Fruit fly (Drosophila melanogaster): Measurements from ENCODE around the gene Gr64f.

Gr64f gene

DNA sequence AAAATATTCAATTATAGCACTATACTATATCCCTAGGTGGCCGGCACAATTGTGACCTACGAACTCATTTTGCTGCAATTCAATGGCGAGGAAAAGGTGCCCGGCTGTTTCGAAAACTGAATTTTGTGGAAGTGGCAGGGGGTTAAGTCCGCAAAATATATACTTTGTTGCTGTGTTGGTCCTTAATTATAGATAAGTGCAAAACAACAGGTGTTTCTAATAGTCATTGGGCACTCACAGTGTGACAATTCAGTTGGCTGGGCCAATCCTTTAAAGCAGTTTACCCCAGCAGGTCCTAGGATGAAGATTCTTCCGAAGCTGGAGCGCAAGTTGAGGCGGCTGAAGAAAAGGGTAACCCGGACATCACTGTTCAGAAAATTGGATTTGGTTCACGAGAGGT is at the start of gene Gr64f:
Gr64f (plus strand) TSS at position 301 of the 400 bp plus-strand sequence.
- TF ChIP-seq noc (tag; optimal IDR thresholded peaks at IDR 0.05) = no peak

DNA sequence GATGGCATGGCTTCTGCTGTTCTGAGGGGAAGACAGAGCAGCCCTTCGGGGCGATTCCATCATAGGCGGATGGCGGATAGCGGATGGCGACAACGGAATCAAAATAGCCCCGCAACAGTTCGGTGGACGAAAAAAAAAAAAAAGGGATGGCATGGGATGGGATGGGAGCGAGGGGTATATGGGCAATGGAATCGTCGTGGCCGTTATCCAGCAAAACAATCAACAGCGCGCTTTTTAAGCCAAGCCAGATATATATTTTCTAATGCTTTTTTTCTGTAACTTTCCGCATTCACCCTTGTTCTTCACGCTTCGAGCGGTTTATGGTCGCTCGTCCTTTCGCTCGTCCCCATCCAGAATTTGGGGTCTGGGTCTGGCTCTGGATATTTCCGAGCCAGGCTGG is 40.0 kb upstream of the Gr64f start:
- no peak for TF ChIP-seq noc (tag; optimal IDR thresholded peaks at IDR 0.05)

DNA sequence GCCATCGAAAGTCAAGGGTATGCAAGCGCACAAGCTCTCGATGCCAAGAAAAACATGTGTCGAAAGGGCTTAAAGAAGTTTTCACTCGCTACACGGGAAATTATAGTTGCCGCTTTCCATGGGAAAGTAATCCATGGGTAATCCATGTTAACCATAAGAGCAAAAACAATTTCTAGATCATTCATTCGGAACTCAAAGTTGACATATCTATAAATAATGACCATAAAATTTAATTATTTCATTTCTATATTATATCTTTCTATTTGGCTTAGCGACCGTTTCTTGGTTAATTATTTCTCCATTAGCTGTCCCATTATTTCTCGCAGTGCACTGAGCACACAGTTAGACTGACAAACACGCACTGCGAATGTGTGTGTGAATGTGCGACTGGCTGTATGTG is 34.9 kb upstream of the Gr64f start:
- no peak for TF ChIP-seq noc (tag; optimal IDR thresholded peaks at IDR 0.05)

DNA sequence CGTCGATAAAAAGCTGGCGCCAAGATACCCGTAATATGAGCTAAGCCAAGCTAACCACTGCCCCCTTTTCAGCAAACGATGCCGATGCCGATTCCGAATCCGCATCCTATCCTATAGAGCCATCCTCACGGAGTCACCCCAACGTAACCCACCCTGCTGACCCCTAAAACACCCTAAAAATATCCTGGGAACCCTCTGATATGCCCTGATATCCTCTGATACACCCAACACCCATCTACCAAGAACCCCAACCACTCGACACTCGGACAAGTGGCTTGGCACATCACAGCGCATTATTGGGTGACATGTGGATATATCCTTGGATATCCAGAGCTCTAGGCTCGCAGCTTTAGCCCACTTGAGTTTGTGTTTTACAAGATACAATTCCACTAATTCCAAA is 34.1 kb upstream of the Gr64f start:
- no peak for TF ChIP-seq noc (tag; optimal IDR thresholded peaks at IDR 0.05)

DNA sequence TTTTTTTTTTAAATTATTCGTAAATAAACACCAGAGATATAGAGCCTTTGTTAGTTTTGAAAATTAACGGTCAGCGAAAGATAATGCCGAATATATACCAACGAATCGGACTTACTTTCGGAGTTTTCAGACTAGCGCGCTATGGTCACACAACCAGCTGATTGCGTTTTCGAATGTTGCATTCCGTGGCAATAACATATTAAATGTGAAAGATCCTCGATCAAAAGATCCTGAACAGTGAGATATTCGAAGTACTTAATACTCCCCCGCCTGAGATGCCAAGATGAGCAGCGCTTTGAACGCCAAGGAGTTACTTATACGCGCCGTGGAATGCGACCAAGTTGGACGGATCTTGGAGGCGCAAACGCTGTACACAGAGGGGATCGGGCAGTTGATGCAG is 32.3 kb upstream of the Gr64f start, which contains the start of gene CG14985:
CG14985 (plus strand) TSS at position 159 of the 400 bp plus-strand sequence.
- no peak for TF ChIP-seq noc (tag; optimal IDR thresholded peaks at IDR 0.05)

dm6 chr3L:4007256-4007655 is 28.3 kb upstream of the Gr64f start:
- no peak for TF ChIP-seq noc (tag; optimal IDR thresholded peaks at IDR 0.05)

- TF ChIP-seq noc (tag; optimal IDR thresholded peaks at IDR 0.05) = no peak
Observed at dm6 chr3L:4010122-4010521, 25.5 kb upstream of the Gr64f start.

- TF ChIP-seq noc (tag; optimal IDR thresholded peaks at IDR 0.05) = no peak
Observed at dm6 chr3L:4014349-4014748, 21.2 kb upstream of the Gr64f start.

DNA sequence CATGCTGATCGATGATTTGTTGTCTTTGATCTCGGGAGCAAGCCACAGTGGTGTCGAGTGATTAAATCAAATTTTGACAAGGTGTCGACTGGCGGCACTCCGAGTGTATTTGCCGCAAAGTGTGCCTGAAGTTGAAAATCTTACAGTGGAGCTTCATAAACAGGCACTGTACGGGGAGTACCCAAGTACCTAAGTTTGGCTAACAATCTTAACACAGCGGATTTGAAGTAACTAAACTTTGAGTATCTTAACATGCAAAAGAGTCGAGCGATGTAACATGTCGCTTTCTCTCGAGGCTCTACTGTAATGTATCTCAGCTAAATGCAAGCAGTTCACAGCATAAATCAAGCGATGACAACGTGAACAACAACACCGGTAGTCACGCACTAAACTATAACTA is 18.8 kb upstream of the Gr64f start:
- TF ChIP-seq noc (tag; optimal IDR thresholded peaks at IDR 0.05) = no peak

DNA sequence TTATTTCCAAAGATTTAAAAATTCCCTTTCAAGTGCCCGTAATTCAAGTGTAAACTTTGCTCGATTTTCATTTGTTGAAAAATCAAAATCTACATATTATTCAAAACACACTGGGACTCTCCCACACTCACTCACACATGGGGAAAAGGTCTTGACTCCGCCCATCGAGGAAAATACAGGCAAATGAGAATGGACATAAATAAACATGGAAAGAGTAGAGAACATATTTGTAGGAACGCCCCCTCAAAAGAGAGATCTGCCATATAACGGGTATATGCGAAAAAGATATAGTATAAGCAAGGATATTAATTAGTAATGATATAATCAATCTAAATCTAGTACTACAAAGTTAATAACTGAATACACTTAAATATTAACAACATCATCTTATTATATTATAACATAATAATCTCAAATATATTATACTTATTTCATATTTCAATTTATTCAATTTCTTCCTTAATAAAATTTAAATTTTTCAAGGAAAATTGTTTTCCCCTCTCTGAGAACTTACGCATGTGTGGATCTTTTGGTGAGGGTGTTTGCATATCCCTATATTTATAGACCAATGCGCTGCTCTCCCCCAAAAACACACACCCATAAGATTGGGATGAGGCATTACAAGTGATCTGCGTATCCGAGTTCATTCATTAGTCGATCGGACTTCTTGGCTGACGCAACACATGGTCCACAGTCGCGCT is 17.2 kb upstream of the Gr64f start, which contains the start of gene FoxL1:
FoxL1 (plus strand) TSS at position 651 of the 701 bp plus-strand sequence.
- no peak for TF ChIP-seq noc (tag; optimal IDR thresholded peaks at IDR 0.05)

DNA sequence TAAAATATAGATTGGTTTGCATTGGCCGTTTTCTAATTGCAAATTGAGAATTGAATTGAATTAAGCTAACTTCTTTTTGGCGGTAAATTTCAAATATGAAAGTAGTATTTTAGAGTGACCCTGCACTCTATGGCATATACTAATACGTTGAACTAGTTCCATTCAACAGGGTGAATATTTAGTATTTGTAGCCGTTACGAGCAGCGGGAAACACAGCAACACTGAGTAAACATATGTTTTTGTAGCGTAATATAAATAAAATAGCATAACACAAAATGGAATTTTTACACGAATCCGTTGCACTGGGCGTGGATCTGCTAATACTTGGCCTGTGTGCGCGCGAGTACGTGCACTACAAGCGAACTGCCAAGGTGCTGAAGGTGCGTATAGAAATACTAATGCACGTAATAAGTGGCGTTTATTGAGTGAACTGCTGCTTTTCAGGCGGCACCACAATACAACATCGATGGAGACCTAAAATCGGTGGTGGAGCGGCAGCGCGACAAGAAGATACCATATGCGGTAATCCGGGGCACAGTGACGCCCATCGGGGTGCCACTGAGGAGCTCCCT is 14.3 kb upstream of the Gr64f start, which contains the start of gene Mul1:
Mul1 (plus strand) TSS at position 198 of the 572 bp plus-strand sequence.
- no peak for TF ChIP-seq noc (tag; optimal IDR thresholded peaks at IDR 0.05)

dm6 chr3L:4024464-4024863 is 11.1 kb upstream of the Gr64f start:
- no peak for TF ChIP-seq noc (tag; optimal IDR thresholded peaks at IDR 0.05)

DNA sequence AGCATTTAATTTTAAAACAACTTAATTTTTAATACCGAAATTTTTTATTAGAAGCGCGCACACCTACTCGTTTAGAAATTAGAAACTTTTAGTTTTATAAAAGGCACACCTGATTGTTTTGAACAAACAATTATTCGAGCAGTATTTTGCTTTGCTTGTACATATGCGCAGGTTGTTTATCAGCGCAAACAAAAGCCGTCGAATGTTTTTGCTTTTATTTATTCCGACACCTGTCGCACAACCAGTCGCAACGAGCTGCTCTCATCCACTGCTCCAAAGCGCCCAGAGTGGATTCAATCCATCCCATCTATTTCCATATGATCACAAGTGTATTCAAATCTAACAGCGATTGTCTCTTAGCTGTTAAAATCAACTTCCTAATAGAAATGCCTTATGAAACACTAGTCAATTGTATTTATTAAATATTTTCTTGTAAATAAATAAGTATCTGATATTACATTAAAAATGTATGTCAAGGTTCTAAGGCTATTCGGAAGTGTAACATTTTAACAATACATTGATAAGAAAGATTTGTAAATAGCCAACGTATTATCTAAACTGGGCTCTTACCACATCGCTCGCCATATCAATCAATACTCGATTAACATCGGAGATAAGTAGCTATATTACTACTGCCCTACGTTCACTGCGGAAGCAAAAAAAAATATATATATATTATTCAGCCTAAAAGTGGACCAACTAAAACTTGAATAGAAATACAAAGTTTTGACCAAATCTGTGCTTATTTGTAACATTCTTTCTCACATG is 9.7 kb upstream of the Gr64f start, which contains the start of gene CG11594:
CG11594 (minus strand) TSS at position 274 of the 768 bp plus-strand sequence.
- no peak for TF ChIP-seq noc (tag; optimal IDR thresholded peaks at IDR 0.05)

DNA sequence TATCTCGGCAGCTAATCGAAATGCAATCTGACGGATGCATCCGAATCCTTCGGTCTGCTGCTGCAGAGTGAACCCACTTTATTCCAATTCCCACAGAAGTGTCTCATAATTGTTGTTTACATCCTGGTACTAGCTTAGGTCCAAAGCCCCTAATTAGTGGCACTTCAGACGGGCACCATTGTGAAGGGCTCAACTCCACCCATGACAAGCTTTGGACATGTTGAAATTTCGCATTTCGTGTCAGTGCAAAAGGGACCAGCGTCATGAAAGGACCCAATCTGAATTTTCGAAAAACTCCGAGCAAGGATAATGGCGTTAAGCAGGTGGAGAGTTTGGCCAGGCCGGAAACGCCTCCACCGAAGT is 9.1 kb upstream of the Gr64f start, which contains the start of gene Gr64a:
Gr64a (plus strand) TSS at position 264 of the 363 bp plus-strand sequence.
- TF ChIP-seq noc (tag; optimal IDR thresholded peaks at IDR 0.05) = no peak

dm6 chr3L:4028305-4028704 is 7.3 kb upstream of the Gr64f start, which contains the start of the genes Gr64b and Gr64c:
Gene Gr64b, plus strand, starts transcription at chr3L:4028605.
Gene Gr64c, plus strand, starts transcription at chr3L:4028605.
- no peak for TF ChIP-seq noc (tag; optimal IDR thresholded peaks at IDR 0.05)

dm6 chr3L:4031762-4032161 is 3.8 kb upstream of the Gr64f start, which contains the start of the genes Gr64d and Gr64e:
Gene Gr64d, plus strand, starts transcription at chr3L:4032062.
Gene Gr64e, plus strand, starts transcription at chr3L:4032141.
- no peak for TF ChIP-seq noc (tag; optimal IDR thresholded peaks at IDR 0.05)

Data from whole organism, larva.